Worm (Caenorhabditis elegans) whole organism, mixed stage, embryonic: ENCODE results near the gene lido-13.

Experiments
- M03D4.4 ChIP-seq: sonication (generic microtip); optimal IDR thresholded peaks from 2 replicates; lab custom pipeline; 2017; ENCODE audit warnings: mild to moderate bottlenecking, missing genetic modification characterization, missing compliant biosample characterization
- bed-3 ChIP-seq: fragments of 200-800 bp; sonication (Bioruptor generic); optimal IDR thresholded peaks from 3 replicates; lab custom pipeline; 2018; ENCODE audit warnings: mild to moderate bottlenecking, missing genetic modification characterization, moderate library complexity, missing compliant biosample characterization
- blmp-1 ChIP-seq: fragments of 150-350 bp; optimal IDR thresholded peaks from 2 replicates; lab custom pipeline; 2014; ENCODE audit warnings: missing biosample characterization, missing genetic modification characterization
- ceh-39 ChIP-seq: fragments of 150-350 bp; optimal IDR thresholded peaks from 2 replicates; lab custom pipeline; 2014; ENCODE audit warnings: missing biosample characterization, missing genetic modification characterization
- ceh-43 ChIP-seq: fragments of 200-800 bp; sonication (Bioruptor generic); optimal IDR thresholded peaks from 2 replicates; lab custom pipeline; 2018; ENCODE audit warnings: mild to moderate bottlenecking, missing genetic modification characterization, moderate library complexity, missing compliant biosample characterization
- ceh-83 ChIP-seq: fragments of 200-800 bp; sonication (Bioruptor generic); optimal IDR thresholded peaks from 2 replicates; lab custom pipeline; 2018; ENCODE audit warnings: mild to moderate bottlenecking, missing genetic modification characterization, missing compliant biosample characterization
- ces-1 ChIP-seq: fragments of 150-350 bp; optimal IDR thresholded peaks from 2 replicates; lab custom pipeline; 2014; ENCODE audit warnings: missing biosample characterization, missing genetic modification reagents, missing genetic modification characterization
- cnd-1 ChIP-seq: fragments of 200-800 bp; sonication (Bioruptor generic); optimal IDR thresholded peaks from 2 replicates; lab custom pipeline; 2018; ENCODE audit warnings: mild to moderate bottlenecking, missing genetic modification characterization, missing compliant biosample characterization
- drap-1 ChIP-seq: fragments of 200-800 bp; sonication (Bioruptor generic); optimal IDR thresholded peaks from 3 replicates; lab custom pipeline; 2018; ENCODE audit warnings: mild to moderate bottlenecking, missing genetic modification characterization, missing compliant biosample characterization
- elt-1 ChIP-seq: sonication (generic microtip); optimal IDR thresholded peaks from 2 replicates; lab custom pipeline; 2017; ENCODE audit warnings: missing genetic modification characterization, mild to moderate bottlenecking, missing compliant biosample characterization, antibody characterized with exemption, moderate library complexity, borderline replicate concordance; ENCODE audit not compliant: insufficient read depth
- elt-3 ChIP-seq: fragments of 150-350 bp; optimal IDR thresholded peaks from 2 replicates; lab custom pipeline; 2014; ENCODE audit warnings: missing biosample characterization, missing genetic modification characterization
- ham-2 ChIP-seq: fragments of 200-800 bp; sonication (Bioruptor generic); optimal IDR thresholded peaks from 2 replicates; lab custom pipeline; 2018; ENCODE audit warnings: mild to moderate bottlenecking, missing genetic modification characterization, missing compliant biosample characterization
- hlh-1 ChIP-seq: fragments of 150-350 bp; optimal IDR thresholded peaks from 2 replicates; lab custom pipeline; 2014; ENCODE audit warnings: missing biosample characterization, missing genetic modification reagents, missing genetic modification characterization
- lin-13 ChIP-seq: fragments of 150-350 bp; optimal IDR thresholded peaks from 2 replicates; lab custom pipeline; 2014; ENCODE audit warnings: missing biosample characterization, missing genetic modification characterization
- lin-32 ChIP-seq: fragments of 200-800 bp; sonication (Bioruptor generic); optimal IDR thresholded peaks from 2 replicates; lab custom pipeline; 2018; ENCODE audit warnings: mild to moderate bottlenecking, missing genetic modification characterization, missing compliant biosample characterization
- lsy-2 ChIP-seq: fragments of 150-350 bp; optimal IDR thresholded peaks from 2 replicates; lab custom pipeline; 2014; ENCODE audit warnings: missing biosample characterization, missing genetic modification characterization
- mab-5 ChIP-seq: fragments of 150-350 bp; optimal IDR thresholded peaks from 2 replicates; lab custom pipeline; 2014; ENCODE audit warnings: missing biosample characterization, missing genetic modification characterization
- mep-1 ChIP-seq: fragments of 150-350 bp; optimal IDR thresholded peaks from 2 replicates; lab custom pipeline; 2017; ENCODE audit warnings: missing biosample characterization, missing genetic modification reagents, missing genetic modification characterization, inconsistent platforms
- mls-2 ChIP-seq: sonication (generic microtip); optimal IDR thresholded peaks from 2 replicates; lab custom pipeline; 2016; ENCODE audit warnings: mild to moderate bottlenecking, missing genetic modification characterization, moderate library complexity, missing compliant biosample characterization
- nhr-12 ChIP-seq: fragments of 150-350 bp; optimal IDR thresholded peaks from 2 replicates; lab custom pipeline; 2014; ENCODE audit warnings: missing biosample characterization, missing genetic modification characterization
- nhr-28 ChIP-seq: fragments of 150-350 bp; optimal IDR thresholded peaks from 2 replicates; lab custom pipeline; 2014; ENCODE audit warnings: missing biosample characterization, missing genetic modification characterization
- nhr-76 ChIP-seq: sonication (generic microtip); optimal IDR thresholded peaks from 2 replicates; lab custom pipeline; 2017; ENCODE audit warnings: missing biosample characterization, missing genetic modification characterization
- pha-4 ChIP-seq: fragments of 150-350 bp; optimal IDR thresholded peaks from 2 replicates; lab custom pipeline; 2018; ENCODE audit warnings: missing biosample characterization, missing genetic modification reagents, missing genetic modification characterization
- sem-2 ChIP-seq: fragments of 200-800 bp; sonication (Bioruptor generic); optimal IDR thresholded peaks from 2 replicates; lab custom pipeline; 2018; ENCODE audit warnings: mild to moderate bottlenecking, missing genetic modification characterization, missing compliant biosample characterization
- sptf-1 ChIP-seq: sonication (generic microtip); optimal IDR thresholded peaks from 2 replicates; lab custom pipeline; 2017; ENCODE audit warnings: mild to moderate bottlenecking, missing genetic modification characterization, moderate library complexity, missing compliant biosample characterization
- unc-120 ChIP-seq: sonication (generic microtip); optimal IDR thresholded peaks from 2 replicates; lab custom pipeline; 2017; ENCODE audit warnings: missing genetic modification characterization, missing compliant biosample characterization; ENCODE audit not compliant: poor library complexity, severe bottlenecking
- unc-39 ChIP-seq: fragments of 150-350 bp; optimal IDR thresholded peaks from 2 replicates; lab custom pipeline; 2014; ENCODE audit warnings: missing biosample characterization, missing genetic modification characterization
- unc-62 ChIP-seq: fragments of 150-350 bp; optimal IDR thresholded peaks from 2 replicates; lab custom pipeline; 2014; ENCODE audit warnings: missing biosample characterization, missing genetic modification reagents, missing genetic modification characterization
- zip-8 ChIP-seq: fragments of 150-350 bp; optimal IDR thresholded peaks from 2 replicates; lab custom pipeline; 2014; ENCODE audit warnings: missing biosample characterization, missing genetic modification characterization
- ztf-11 ChIP-seq: fragments of 150-350 bp; optimal IDR thresholded peaks from 2 replicates; lab custom pipeline; 2014; ENCODE audit warnings: missing biosample characterization, missing genetic modification characterization

Gene lido-13

DNA sequence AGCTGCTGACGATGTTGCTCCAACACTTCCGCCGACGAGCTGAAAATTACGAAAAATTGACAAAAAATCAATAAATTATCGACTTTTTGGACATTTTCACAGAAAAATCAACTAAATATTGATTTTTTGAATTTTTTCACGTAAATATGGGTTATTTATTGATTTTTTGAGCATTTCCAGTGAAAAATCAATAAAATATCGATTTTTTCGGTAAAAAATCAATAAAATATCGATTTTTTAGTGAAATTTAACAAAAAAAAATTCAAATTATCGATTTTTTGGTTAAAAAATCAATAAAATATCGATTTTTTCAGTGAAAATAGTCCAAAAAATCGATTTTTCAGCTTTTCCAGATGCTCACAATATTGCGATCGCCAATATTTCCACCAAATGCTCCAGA, 16.1 kb upstream of the lido-13 start:
- TF ChIP-seq hlh-1 (tag; lab: Kevin White, UChicago) (no peak), M03D4.4 (tag; lab: Kevin White, UChicago) (no peak), mls-2 (tag; lab: Kevin White, UChicago) (no peak), elt-3 (tag; lab: Kevin White, UChicago) (no peak), elt-1 (tag; lab: Kevin White, UChicago) (no peak), nhr-12 (tag; lab: Kevin White, UChicago) (no peak), ceh-83 (GFP tag; lab: Kevin White, UChicago) (no peak), blmp-1 (tag; lab: Kevin White, UChicago) (no peak), bed-3 (GFP tag; lab: Kevin White, UChicago) (no peak), sem-2 (GFP tag; lab: Kevin White, UChicago) (no peak), lin-13 (tag; lab: Kevin White, UChicago) (no peak), unc-62 (GFP tag; lab: Kevin White, UChicago) (no peak), pha-4 (tag; lab: Kevin White, UChicago) (no peak), mep-1 (tag; lab: Kevin White, UChicago) (no peak), cnd-1 (tag; lab: Kevin White, UChicago) (no peak), drap-1 (GFP tag; lab: Kevin White, UChicago) (no peak), lin-32 (GFP tag; lab: Kevin White, UChicago) (no peak), unc-120 (tag; lab: Kevin White, UChicago) (no peak)

DNA sequence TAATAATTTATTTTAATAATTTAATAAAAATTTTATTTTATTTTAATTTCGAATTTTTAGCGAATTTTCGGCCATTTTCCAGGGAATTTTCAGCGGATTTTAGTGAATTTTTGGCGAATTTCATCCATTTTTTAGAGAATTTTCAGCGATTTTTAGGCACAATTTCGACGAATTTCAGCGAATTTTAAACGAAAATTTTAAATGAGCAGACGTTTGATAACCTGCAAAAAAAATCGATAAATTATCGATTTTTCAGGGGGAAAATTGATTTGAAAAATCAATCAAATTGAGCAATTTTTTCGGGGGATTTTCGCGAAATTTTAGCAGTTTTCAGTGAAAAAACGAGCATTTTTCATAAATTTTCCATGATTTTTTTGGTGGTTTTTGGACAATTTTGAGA, 14.5 kb upstream of the lido-13 start:
- TF ChIP-seq sptf-1 (tag; lab: Kevin White, UChicago) (no peak), elt-3 (tag; lab: Kevin White, UChicago) (no peak), mls-2 (tag; lab: Kevin White, UChicago) (no peak), nhr-76 (tag; lab: Kevin White, UChicago) (no peak)
- TF ChIP-seq, all 35 proteins: peak for 0

DNA sequence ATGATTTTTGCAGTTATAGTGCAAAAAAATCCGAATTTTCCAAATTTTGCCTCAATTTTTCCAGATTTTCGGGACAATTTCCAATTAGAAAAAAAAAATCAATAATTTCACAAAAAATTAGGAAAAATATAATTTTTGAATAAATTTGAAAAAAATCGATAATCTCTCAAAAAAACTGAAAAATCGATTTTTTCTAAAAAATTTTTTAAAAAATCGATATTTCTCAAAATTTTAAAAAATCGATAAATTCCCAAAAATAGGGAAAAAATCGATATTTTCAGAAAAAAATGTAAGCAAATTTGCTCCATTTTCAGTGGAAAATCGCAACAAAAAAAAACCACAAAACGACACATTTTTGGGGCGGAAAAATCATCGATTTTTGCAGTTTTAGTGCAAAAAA, 13.8 kb upstream of the lido-13 start:
- TF ChIP-seq ceh-39: no peak
- no peak for TF ChIP-seq lin-32 (GFP tag; lab: Kevin White, UChicago)
- TF ChIP-seq unc-39 (tag; lab: Kevin White, UChicago): no peak
- no peak for TF ChIP-seq ham-2 (GFP tag; lab: Kevin White, UChicago)
- TF ChIP-seq mab-5 (tag; lab: Kevin White, UChicago): no peak
- no peak for TF ChIP-seq nhr-12 (tag; lab: Kevin White, UChicago)
- no peak for TF ChIP-seq unc-120 (tag; lab: Kevin White, UChicago)
- no peak for TF ChIP-seq unc-62 (GFP tag; lab: Kevin White, UChicago)
- TF ChIP-seq M03D4.4 (tag; lab: Kevin White, UChicago): no peak

DNA sequence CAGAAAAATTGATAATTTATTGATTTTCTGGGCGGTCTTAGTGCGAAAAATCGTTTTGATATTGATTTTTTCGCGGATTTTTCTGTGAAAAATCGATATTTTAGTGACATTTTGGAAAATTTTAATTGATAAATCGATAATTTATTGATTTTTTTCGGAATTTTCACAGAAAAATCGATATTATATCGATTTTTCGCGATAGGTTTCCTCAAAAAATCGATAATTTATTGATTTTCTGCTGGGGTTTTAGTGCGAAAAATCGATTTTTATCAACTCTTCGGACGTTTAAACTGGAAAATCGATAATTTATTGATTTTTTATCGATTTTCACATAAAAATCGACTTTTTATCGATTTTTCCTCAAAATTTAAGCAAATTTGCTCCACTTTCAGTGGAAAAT, 13.3 kb upstream of the lido-13 start:
- TF ChIP-seq lin-13 (tag; lab: Kevin White, UChicago) (no peak), ces-1 (GFP tag; lab: Kevin White, UChicago) (no peak)

DNA sequence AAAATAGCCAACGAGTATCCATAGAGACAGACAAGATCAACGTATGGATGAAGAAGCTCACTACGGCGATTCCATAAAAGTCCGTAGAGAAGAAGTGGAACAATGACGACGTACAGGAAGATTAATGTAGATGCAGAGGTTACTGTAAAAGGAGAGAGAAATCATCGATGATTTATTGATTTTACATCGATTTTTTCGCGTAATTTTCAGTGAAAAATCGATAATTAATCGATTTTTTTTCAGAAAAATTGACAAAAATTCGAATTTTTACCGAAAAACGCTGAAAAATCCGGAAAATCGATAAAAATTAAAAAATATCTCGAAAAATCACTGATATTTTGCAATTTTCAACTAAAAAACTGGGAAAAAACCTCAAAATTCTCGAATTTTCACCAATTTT, 12.3 kb upstream of the lido-13 start:
- TF ChIP-seq zip-8 (tag; lab: Kevin White, UChicago) (no peak), cnd-1 (tag; lab: Kevin White, UChicago) (no peak), nhr-76 (tag; lab: Kevin White, UChicago) (no peak), ces-1 (GFP tag; lab: Kevin White, UChicago) (no peak), M03D4.4 (tag; lab: Kevin White, UChicago) (no peak), blmp-1 (tag; lab: Kevin White, UChicago) (no peak), elt-3 (tag; lab: Kevin White, UChicago) (no peak), mab-5 (tag; lab: Kevin White, UChicago) (no peak)

DNA sequence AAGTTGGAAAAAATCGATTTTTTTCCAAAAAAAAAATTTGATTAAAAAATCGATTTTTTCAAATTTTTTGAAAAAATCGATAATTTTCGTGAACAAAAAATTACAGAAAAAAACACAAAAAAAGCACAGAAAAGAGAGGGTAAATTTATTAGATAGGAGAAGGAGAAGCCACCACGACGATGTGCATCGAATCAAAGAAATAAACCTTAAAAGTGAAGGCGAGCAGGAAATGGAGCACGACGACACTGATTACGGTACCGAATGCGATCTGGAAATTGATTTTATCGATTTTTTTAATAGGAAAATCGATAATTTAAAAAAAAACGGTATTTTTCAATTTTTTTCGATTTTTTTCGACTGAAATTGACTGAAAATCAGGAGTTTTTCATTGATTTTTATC, 11.0 kb upstream of the lido-13 start:
- TF ChIP-seq lin-32 (GFP tag; lab: Kevin White, UChicago): no peak
- TF ChIP-seq mep-1 (tag; lab: Kevin White, UChicago): no peak
- no peak for TF ChIP-seq blmp-1 (tag; lab: Kevin White, UChicago)
- TF ChIP-seq lsy-2 (tag; lab: Kevin White, UChicago): no peak
- TF ChIP-seq ztf-11: no peak
- no peak for TF ChIP-seq nhr-28
- no peak for TF ChIP-seq hlh-1 (tag; lab: Kevin White, UChicago)
- TF ChIP-seq ceh-39: no peak
- TF ChIP-seq unc-120 (tag; lab: Kevin White, UChicago): no peak
- no peak for TF ChIP-seq lin-13 (tag; lab: Kevin White, UChicago)
- no peak for TF ChIP-seq nhr-12 (tag; lab: Kevin White, UChicago)
- no peak for TF ChIP-seq unc-39 (tag; lab: Kevin White, UChicago)
- TF ChIP-seq ceh-43 (GFP tag; lab: Kevin White, UChicago): no peak
